Fruit fly (Drosophila melanogaster) whole organism, embryonic: Measurements from ENCODE around the gene CG10165.

Experiments used
- Aef1 ChIP-seq: fragments of 200-800 bp; sonication (Bioruptor generic); IDR thresholded peaks from 3 replicates; pipeline ENCODE4 v1.3.6; 2022; ENCODE audit warnings: missing biosample characterization, missing genetic modification characterization
- Asciz ChIP-seq: fragments of 200-800 bp; sonication (Bioruptor generic); optimal IDR thresholded peaks from 2 replicates; lab custom pipeline; 2017; ENCODE audit warnings: missing biosample characterization, mild to moderate bottlenecking, missing genetic modification characterization, missing genetic modification reagents
- Atf3 ChIP-seq: fragments of 200-800 bp; sonication (Bioruptor generic); optimal IDR thresholded peaks from 3 replicates; lab custom pipeline; 2016; ENCODE audit warnings: missing biosample characterization, missing genetic modification characterization
- Atf6 ChIP-seq: fragments of 200-800 bp; sonication (Bioruptor generic); IDR thresholded peaks from 2 replicates; pipeline ENCODE4 v1.3.6; 2022; ENCODE audit warnings: missing biosample characterization, missing genetic modification characterization
- CG10209 ChIP-seq: fragments of 200-800 bp; sonication (Bioruptor generic); optimal IDR thresholded peaks from 3 replicates; lab custom pipeline; 2017; ENCODE audit warnings: missing biosample characterization, mild to moderate bottlenecking, missing genetic modification characterization, missing genetic modification reagents
- CG10565 ChIP-seq: fragments of 200-800 bp; sonication (Bioruptor generic); optimal IDR thresholded peaks from 3 replicates; lab custom pipeline; 2016; ENCODE audit warnings: missing biosample characterization, mild to moderate bottlenecking, missing genetic modification characterization
- CG10959 ChIP-seq: fragments of 200-800 bp; sonication (Bioruptor generic); IDR thresholded peaks from 2 replicates; pipeline ENCODE4 v1.3.6; 2022; ENCODE audit warnings: missing biosample characterization, missing genetic modification characterization
- CG11093 ChIP-seq: fragments of 200-800 bp; sonication (Bioruptor generic); IDR thresholded peaks from 3 replicates; pipeline ENCODE4 v1.3.6; 2022; ENCODE audit warnings: missing biosample characterization, missing genetic modification characterization
- CG12236 ChIP-seq: fragments of 200-800 bp; sonication (Bioruptor generic); optimal IDR thresholded peaks from 2 replicates; lab custom pipeline; 2016; ENCODE audit warnings: missing biosample characterization, missing genetic modification characterization
- CG12659 ChIP-seq: fragments of 200-800 bp; sonication (Bioruptor generic); optimal IDR thresholded peaks from 3 replicates; lab custom pipeline; 2017; ENCODE audit warnings: mild to moderate bottlenecking, missing biosample characterization, missing genetic modification reagents, missing genetic modification characterization
- CG12769 ChIP-seq: fragments of 200-800 bp; sonication (Bioruptor generic); optimal IDR thresholded peaks from 2 replicates; lab custom pipeline; 2019; ENCODE audit warnings: missing biosample characterization, mild to moderate bottlenecking, missing genetic modification characterization, moderate library complexity
- CG13123 ChIP-seq: fragments of 200-800 bp; sonication (Bioruptor generic); optimal IDR thresholded peaks from 2 replicates; lab custom pipeline; 2016; ENCODE audit warnings: missing biosample characterization, missing genetic modification characterization
- CG13287 ChIP-seq: fragments of 200-800 bp; sonication (Bioruptor generic); IDR thresholded peaks from 2 replicates; pipeline ENCODE4 v1.3.6; 2022; ENCODE audit warnings: missing biosample characterization, missing genetic modification characterization; ENCODE audit not compliant: partially characterized antibody
- CG15696 ChIP-seq: fragments of 200-800 bp; sonication (Bioruptor generic); optimal IDR thresholded peaks from 2 replicates; lab custom pipeline; 2019; ENCODE audit warnings: missing biosample characterization, mild to moderate bottlenecking, missing genetic modification characterization, moderate library complexity
- CG1603 ChIP-seq: fragments of 200-800 bp; sonication (Bioruptor generic); optimal IDR thresholded peaks from 2 replicates; lab custom pipeline; 2019; ENCODE audit warnings: missing biosample characterization, mild to moderate bottlenecking, missing genetic modification characterization, moderate library complexity
- CG17186 ChIP-seq: fragments of 200-800 bp; sonication (Bioruptor generic); optimal IDR thresholded peaks from 3 replicates; lab custom pipeline; 2017; ENCODE audit warnings: missing biosample characterization, missing genetic modification reagents, missing genetic modification characterization
- CG17612 ChIP-seq: fragments of 200-800 bp; sonication (Bioruptor generic); IDR thresholded peaks from 2 replicates; pipeline ENCODE4 v1.3.6; 2022; ENCODE audit warnings: missing biosample characterization, missing genetic modification characterization
- CG1832 ChIP-seq: fragments of 200-800 bp; sonication (Bioruptor generic); optimal IDR thresholded peaks from 2 replicates; lab custom pipeline; 2017; ENCODE audit warnings: missing biosample characterization, mild to moderate bottlenecking, missing genetic modification characterization, inconsistent platforms
- CG31224 ChIP-seq: fragments of 200-800 bp; sonication (Bioruptor generic); IDR thresholded peaks from 2 replicates; pipeline ENCODE4 v1.3.6; 2022; ENCODE audit warnings: missing biosample characterization, missing genetic modification characterization
- CG34422 ChIP-seq: fragments of 200-800 bp; sonication (Bioruptor generic); IDR thresholded peaks from 3 replicates; pipeline ENCODE4 v1.3.6; 2022; ENCODE audit warnings: missing biosample characterization, missing genetic modification characterization
- CG4730 ChIP-seq: fragments of 200-800 bp; sonication (Bioruptor generic); IDR thresholded peaks from 2 replicates; pipeline ENCODE4 v1.3.6; 2022; ENCODE audit warnings: missing biosample characterization, missing genetic modification characterization
- CG6272 ChIP-seq: fragments of 200-800 bp; sonication (Bioruptor generic); IDR thresholded peaks from 2 replicates; pipeline ENCODE4 v1.3.6; 2022; ENCODE audit warnings: missing biosample characterization, missing genetic modification characterization
- CG6765 ChIP-seq: fragments of 200-800 bp; sonication (Bioruptor generic); optimal IDR thresholded peaks from 3 replicates; lab custom pipeline; 2017; ENCODE audit warnings: missing biosample characterization, mild to moderate bottlenecking, missing genetic modification characterization
- CG7928 ChIP-seq: fragments of 200-800 bp; sonication (Bioruptor generic); optimal IDR thresholded peaks from 2 replicates; lab custom pipeline; 2017; ENCODE audit warnings: missing biosample characterization, mild to moderate bottlenecking, missing genetic modification characterization
- CG8478 ChIP-seq: fragments of >200 bp; optimal IDR thresholded peaks from 2 replicates; lab custom pipeline; 2018
- CHES-1-like ChIP-seq: fragments of 200-800 bp; sonication (Bioruptor generic); optimal IDR thresholded peaks from 2 replicates; lab custom pipeline; 2016; ENCODE audit warnings: missing biosample characterization, missing genetic modification characterization
- Doc3 ChIP-seq: fragments of 200-800 bp; sonication (Bioruptor generic); IDR thresholded peaks from 3 replicates; pipeline ENCODE4 v1.3.6; 2022; ENCODE audit warnings: missing biosample characterization, missing genetic modification characterization; ENCODE audit not compliant: partially characterized antibody
- Hey ChIP-seq: fragments of 200-800 bp; sonication (Bioruptor generic); optimal IDR thresholded peaks from 3 replicates; lab custom pipeline; 2018; ENCODE audit warnings: missing biosample characterization, mild to moderate bottlenecking, missing genetic modification characterization
- HmgD ChIP-seq: fragments of 200-800 bp; sonication (Bioruptor generic); optimal IDR thresholded peaks from 3 replicates; lab custom pipeline; 2016; ENCODE audit warnings: missing biosample characterization, missing genetic modification characterization
- MTF-1 ChIP-seq: fragments of 200-800 bp; sonication (Bioruptor generic); optimal IDR thresholded peaks from 2 replicates; lab custom pipeline; 2018; ENCODE audit warnings: missing biosample characterization, mild to moderate bottlenecking, missing genetic modification characterization, borderline replicate concordance
- Spps ChIP-seq: fragments of 200-800 bp; sonication (Bioruptor generic); optimal IDR thresholded peaks from 2 replicates; lab custom pipeline; 2018; ENCODE audit warnings: missing biosample characterization, mild to moderate bottlenecking, missing genetic modification characterization
- Sry-β ChIP-seq: fragments of 200-800 bp; sonication (Bioruptor generic); optimal IDR thresholded peaks from 2 replicates; lab custom pipeline; 2018; ENCODE audit warnings: missing biosample characterization, mild to moderate bottlenecking, missing genetic modification characterization, moderate library complexity
- Xrp1 ChIP-seq: fragments of 200-800 bp; sonication (Bioruptor generic); IDR thresholded peaks from 2 replicates; pipeline ENCODE4 v1.3.6; 2022; ENCODE audit warnings: missing biosample characterization, missing genetic modification characterization
- YL-1 ChIP-seq: fragments of 200-800 bp; sonication (Bioruptor generic); optimal IDR thresholded peaks from 3 replicates; lab custom pipeline; 2017; ENCODE audit warnings: missing biosample characterization, mild to moderate bottlenecking, missing genetic modification characterization
- bsh ChIP-seq, 2 experiments: fragments of 200-800 bp; sonication (Bioruptor generic); optimal IDR thresholded peaks; 2 replicates each; lab custom pipeline; 2017 to 2018; ENCODE audit warnings: mild to moderate bottlenecking in 2 of 2, missing biosample characterization in 2 of 2, missing genetic modification characterization in 2 of 2, moderate library complexity in 1 of 2
- dati ChIP-seq: fragments of 200-800 bp; sonication (Bioruptor generic); IDR thresholded peaks from 2 replicates; pipeline ENCODE4 v1.3.6; 2022; ENCODE audit warnings: missing biosample characterization, missing genetic modification characterization
- dm ChIP-seq: fragments of 200-800 bp; sonication (Bioruptor generic); optimal IDR thresholded peaks from 3 replicates; lab custom pipeline; 2016; ENCODE audit warnings: missing biosample characterization, missing genetic modification characterization
- dysf ChIP-seq: fragments of 200-800 bp; sonication (Bioruptor generic); IDR thresholded peaks from 3 replicates; pipeline ENCODE4 v1.3.6; 2022; ENCODE audit warnings: missing biosample characterization, missing genetic modification characterization
- eve ChIP-seq, 2 experiments: fragments of >200 bp; optimal IDR thresholded peaks; 2 replicates each; lab custom pipeline; 2017; ENCODE audit warnings: missing biosample characterization in 2 of 2, missing genetic modification characterization in 2 of 2
- fd3F ChIP-seq: fragments of 200-800 bp; sonication (Bioruptor generic); optimal IDR thresholded peaks from 2 replicates; lab custom pipeline; 2018; ENCODE audit warnings: missing biosample characterization, mild to moderate bottlenecking, missing genetic modification characterization, moderate library complexity
- her ChIP-seq: fragments of 200-800 bp; sonication (Bioruptor generic); optimal IDR thresholded peaks from 2 replicates; lab custom pipeline; 2016; ENCODE audit warnings: missing biosample characterization, missing genetic modification characterization
- jumu ChIP-seq: fragments of 200-800 bp; sonication (Bioruptor generic); optimal IDR thresholded peaks from 3 replicates; lab custom pipeline; 2016; ENCODE audit warnings: missing biosample characterization, missing genetic modification characterization
- pita ChIP-seq: fragments of 200-800 bp; sonication (Bioruptor generic); optimal IDR thresholded peaks from 2 replicates; lab custom pipeline; 2017; ENCODE audit warnings: missing biosample characterization, mild to moderate bottlenecking, missing genetic modification characterization
- pum ChIP-seq: fragments of 200-800 bp; sonication (Bioruptor generic); optimal IDR thresholded peaks from 2 replicates; lab custom pipeline; 2016; ENCODE audit warnings: missing biosample characterization, missing genetic modification characterization
- scrt ChIP-seq: fragments of 200-800 bp; sonication (Bioruptor generic); optimal IDR thresholded peaks from 2 replicates; lab custom pipeline; 2018; ENCODE audit warnings: missing biosample characterization, mild to moderate bottlenecking, missing genetic modification characterization, moderate library complexity
- slou ChIP-seq: fragments of 200-800 bp; sonication (Bioruptor generic); optimal IDR thresholded peaks from 3 replicates; lab custom pipeline; 2016; ENCODE audit warnings: missing biosample characterization, missing genetic modification characterization
- tap ChIP-seq: fragments of 200-800 bp; optimal IDR thresholded peaks from 3 replicates; lab custom pipeline; 2019; ENCODE audit warnings: missing biosample characterization, mild to moderate bottlenecking, missing genetic modification characterization, moderate library complexity
- trem ChIP-seq: fragments of 200-800 bp; optimal IDR thresholded peaks from 3 replicates; lab custom pipeline; 2019; ENCODE audit warnings: missing biosample characterization, mild to moderate bottlenecking, missing genetic modification characterization, moderate library complexity
- tup ChIP-seq: fragments of 200-800 bp; sonication (Bioruptor generic); optimal IDR thresholded peaks from 2 replicates; lab custom pipeline; 2016; ENCODE audit warnings: missing biosample characterization, mild to moderate bottlenecking, missing genetic modification characterization, moderate library complexity
- unpg ChIP-seq: fragments of 200-800 bp; sonication (Bioruptor generic); optimal IDR thresholded peaks from 3 replicates; lab custom pipeline; 2018; ENCODE audit warnings: missing biosample characterization, mild to moderate bottlenecking, missing genetic modification characterization, moderate library complexity
- wek ChIP-seq: fragments of 200-800 bp; sonication (Bioruptor generic); optimal IDR thresholded peaks from 3 replicates; lab custom pipeline; 2018; ENCODE audit warnings: missing biosample characterization, mild to moderate bottlenecking, missing genetic modification characterization, moderate library complexity

Gene CG10165

dm6 chr2L:19528308-19528707 lies 1.8 kb downstream of the CG10165 start (continued):
- TF ChIP-seq tup (peak; percentile 89), CG12659 (GFP tag; lab: Kevin White, UChicago) (peak; percentile 97), CG17186 (GFP tag; lab: Kevin White, UChicago) (no peak), CHES-1-like (GFP tag; lab: Kevin White, UChicago) (peak; percentile 97), CG10565 (GFP tag; lab: Kevin White, UChicago) (peak; percentile 51), CG15696 (tag; lab: Kevin White, UChicago) (peak; percentile 77), Spps (tag; lab: Kevin White, UChicago) (peak; percentile 55), dm (GFP tag; lab: Kevin White, UChicago) (peak; percentile 85), CG34422 (GFP tag; lab: Robert Waterston, UW) (peak; percentile 96), CG7928 (peak; percentile 81), CG8478 (lab: Kevin White, UChicago) (no peak), wek (GFP tag; lab: Kevin White, UChicago) (peak; percentile 61), dysf (GFP tag; lab: Robert Waterston, UW) (peak; percentile 98), CG10959 (peak; percentile 72), CG31224 (GFP tag; lab: Robert Waterston, UW) (peak; percentile 94), unpg (GFP tag; lab: Kevin White, UChicago) (peak; percentile 97), MTF-1 (GFP tag; lab: Kevin White, UChicago) (peak; percentile 80), CG4730 (GFP tag; lab: Robert Waterston, UW) (peak; percentile 94), Hey (tag; lab: Kevin White, UChicago) (peak; percentile 81), Atf6 (GFP tag; lab: Robert Waterston, UW) (peak; percentile 99), Doc3 (GFP tag; lab: Robert Waterston, UW) (no peak), CG1603 (tag; lab: Kevin White, UChicago) (peak; percentile 86), CG1832 (GFP tag; lab: Kevin White, UChicago) (no peak), Atf3 (GFP tag; lab: Kevin White, UChicago) (peak; percentile 85), Sry-β (no peak), eve (GFP tag; optimal IDR thresholded peaks at IDR 0.05; lab: Kevin White, UChicago) (no peak), Aef1 (GFP tag; lab: Robert Waterston, UW) (peak; percentile 96), CG17612 (peak; percentile 90), CG12769 (tag; lab: Kevin White, UChicago) (peak; percentile 99), pita (no peak), Xrp1 (GFP tag; lab: Robert Waterston, UW) (peak; percentile 92), CG10209 (peak; percentile 95), CG6765 (peak; percentile 96), pum (GFP tag; lab: Kevin White, UChicago) (peak; percentile 72), scrt (GFP tag; lab: Kevin White, UChicago) (peak; percentile 95), YL-1 (peak; percentile 74), HmgD (GFP tag; lab: Kevin White, UChicago) (peak; percentile 83), tap (tag; lab: Kevin White, UChicago) (peak; percentile 94), fd3F (GFP tag; lab: Kevin White, UChicago) (peak; percentile 97), CG12236 (GFP tag; lab: Kevin White, UChicago) (peak; percentile 71), CG13287 (GFP tag; lab: Robert Waterston, UW) (peak; percentile 58; the same call in 1 of the 2 replicates), CG11093 (GFP tag; lab: Robert Waterston, UW) (peak; percentile 85), CG6272 (GFP tag; lab: Robert Waterston, UW) (peak; percentile 92), dati (peak; percentile 84), her (GFP tag; lab: Kevin White, UChicago) (peak; percentile 95), slou (GFP tag; lab: Kevin White, UChicago) (peak; percentile 89), Asciz (GFP tag; lab: Kevin White, UChicago) (peak; percentile 80), jumu (GFP tag; lab: Kevin White, UChicago) (peak; percentile 89), bsh (GFP tag; optimal IDR thresholded peaks at IDR 0.05; lab: Kevin White, UChicago) (peak; percentile 88 to 96), CG13123 (GFP tag; lab: Kevin White, UChicago) (peak; percentile 86), trem (tag; lab: Kevin White, UChicago) (peak; percentile 50)
